Worm (Caenorhabditis elegans) whole organism, mixed stage, embryonic: Measurements from ENCODE around the gene ZK673.5.

Source experiments
- elt-1 ChIP-seq: sonication (generic microtip); optimal IDR thresholded peaks from 2 replicates; lab custom pipeline; 2017; ENCODE audit warnings: missing genetic modification characterization, mild to moderate bottlenecking, missing compliant biosample characterization, antibody characterized with exemption, moderate library complexity, borderline replicate concordance; ENCODE audit not compliant: insufficient read depth
- lin-13 ChIP-seq: fragments of 150-350 bp; optimal IDR thresholded peaks from 2 replicates; lab custom pipeline; 2014; ENCODE audit warnings: missing biosample characterization, missing genetic modification characterization
- nhr-237 ChIP-seq: fragments of 150-350 bp; optimal IDR thresholded peaks from 2 replicates; lab custom pipeline; 2014; ENCODE audit warnings: missing biosample characterization, missing genetic modification characterization
- nhr-76 ChIP-seq: sonication (generic microtip); optimal IDR thresholded peaks from 2 replicates; lab custom pipeline; 2017; ENCODE audit warnings: missing biosample characterization, missing genetic modification characterization
- pha-4 ChIP-seq: fragments of 150-350 bp; optimal IDR thresholded peaks from 2 replicates; lab custom pipeline; 2018; ENCODE audit warnings: missing biosample characterization, missing genetic modification reagents, missing genetic modification characterization
- unc-39 ChIP-seq: fragments of 150-350 bp; optimal IDR thresholded peaks from 2 replicates; lab custom pipeline; 2014; ENCODE audit warnings: missing biosample characterization, missing genetic modification characterization
- unc-62 ChIP-seq: fragments of 150-350 bp; optimal IDR thresholded peaks from 2 replicates; lab custom pipeline; 2014; ENCODE audit warnings: missing biosample characterization, missing genetic modification reagents, missing genetic modification characterization
- zip-8 ChIP-seq: fragments of 150-350 bp; optimal IDR thresholded peaks from 2 replicates; lab custom pipeline; 2014; ENCODE audit warnings: missing biosample characterization, missing genetic modification characterization

DNA sequence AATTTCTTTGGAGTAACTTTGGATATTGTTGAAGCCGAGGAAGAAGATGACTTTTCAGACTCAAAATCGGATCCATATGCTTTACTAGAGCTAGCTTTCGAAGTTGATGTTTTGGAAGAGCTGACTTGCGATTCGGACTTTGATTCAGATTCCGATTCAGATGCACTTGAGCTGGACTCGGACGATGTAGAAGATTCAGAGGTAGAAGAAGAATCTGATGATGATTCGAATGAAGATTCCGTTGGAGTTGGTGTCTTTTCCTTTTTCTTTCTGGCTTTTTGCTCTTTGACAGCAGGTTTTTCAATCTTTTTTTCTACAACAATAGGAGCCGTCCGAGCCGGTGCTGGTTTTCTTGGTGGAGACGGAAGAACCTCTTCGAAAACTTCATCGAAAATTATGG lies 46.6 kb downstream of the ZK673.5 start:
- TF ChIP-seq nhr-76 (tag; lab: Kevin White, UChicago) (no peak), elt-1 (no peak), zip-8 (tag; lab: Kevin White, UChicago) (no peak), nhr-237 (no peak), pha-4 (tag; lab: Kevin White, UChicago) (no peak), lin-13 (tag; lab: Kevin White, UChicago) (no peak), unc-62 (no peak), unc-39 (tag; lab: Kevin White, UChicago) (no peak)
